Fruit fly (Drosophila melanogaster): ENCODE data around the gene eIF3g1.

Gene eIF3g1

dm6 chrX:2635075-2635643, 25.0 kb upstream of the eIF3g1 start (continued):
- TF ChIP-seq CG9609 (GFP tag; optimal IDR thresholded peaks at IDR 0.05): no peak
- no peak for TF ChIP-seq HLHmδ (GFP tag; optimal IDR thresholded peaks at IDR 0.05)
- TF ChIP-seq Drgx (GFP tag; IDR thresholded peaks at IDR 0.05): peak; percentile 41; the same call in 1 of the 2 replicates
- TF ChIP-seq zfh1 (GFP tag; IDR thresholded peaks at IDR 0.05): no peak
- no peak for TF ChIP-seq rib (GFP tag; IDR thresholded peaks at IDR 0.05)
- peak; percentile 11 for TF ChIP-seq Hsf (GFP tag; optimal IDR thresholded peaks at IDR 0.05)
- TF ChIP-seq CG4360 (GFP tag; IDR thresholded peaks at IDR 0.05): no peak; the same call in 1 of the 2 replicates
- no peak for TF ChIP-seq dpn (GFP tag; optimal IDR thresholded peaks at IDR 0.05)
- no peak for TF ChIP-seq Fer2 (tag; optimal IDR thresholded peaks at IDR 0.05)
- TF ChIP-seq lov (optimal IDR thresholded peaks at IDR 0.05): no peak
- no peak for TF ChIP-seq lov (GFP tag; IDR thresholded peaks at IDR 0.05)
- no peak for TF ChIP-seq CG7987 (GFP tag; optimal IDR thresholded peaks at IDR 0.05)
- TF ChIP-seq peb (GFP tag; IDR thresholded peaks at IDR 0.05): no peak
- TF ChIP-seq Nf-YB (GFP tag; optimal IDR thresholded peaks at IDR 0.05): no peak
- TF ChIP-seq Pdp1 (GFP tag; optimal IDR thresholded peaks at IDR 0.05): no peak
- no peak for TF ChIP-seq oc (tag; optimal IDR thresholded peaks at IDR 0.05)
- no peak for TF ChIP-seq CG9876 (GFP tag; optimal IDR thresholded peaks at IDR 0.05)
- peak; percentile 2 for TF ChIP-seq phol (tag; optimal IDR thresholded peaks at IDR 0.05)

- no peak for TF ChIP-seq CG34224 (GFP tag; IDR thresholded peaks at IDR 0.05; ENCODE audit: partially characterized antibody)
- TF ChIP-seq CG10267 (tag; optimal IDR thresholded peaks at IDR 0.05): peak; percentile 37
- TF ChIP-seq CG17186 (GFP tag; optimal IDR thresholded peaks at IDR 0.05): peak; percentile 26
- TF ChIP-seq pnt (GFP tag; optimal IDR thresholded peaks at IDR 0.05): no peak
- peak in 1 of 2 experiments; percentile 95 for TF ChIP-seq Pdp1 (GFP tag; optimal IDR thresholded peaks at IDR 0.05)
- no peak for TF ChIP-seq vvl (GFP tag; IDR thresholded peaks at IDR 0.05)
- peak; percentile 49 for TF ChIP-seq CG13287 (GFP tag; IDR thresholded peaks at IDR 0.05; ENCODE audit: partially characterized antibody)
- TF ChIP-seq CG4404 (GFP tag; IDR thresholded peaks at IDR 0.05): no peak
- no peak for TF ChIP-seq onecut (GFP tag; IDR thresholded peaks at IDR 0.05)
- peak; percentile 65 for TF ChIP-seq YL-1 (GFP tag; optimal IDR thresholded peaks at IDR 0.05)
- no peak for TF ChIP-seq insv (GFP tag; optimal IDR thresholded peaks at IDR 0.05)
- peak; percentile 6 for TF ChIP-seq CG17829 (tag; optimal IDR thresholded peaks at IDR 0.05)
- TF ChIP-seq MESR4 (GFP tag; optimal IDR thresholded peaks at IDR 0.05): peak; percentile 73
- TF ChIP-seq Eip74EF (GFP tag; optimal IDR thresholded peaks at IDR 0.05): peak in 1 of 2 experiments; percentile 90
- TF ChIP-seq sd (tag; optimal IDR thresholded peaks at IDR 0.05): peak; percentile 21
- no peak for TF ChIP-seq ase (GFP tag; IDR thresholded peaks at IDR 0.05)
- TF ChIP-seq CG14710 (tag; optimal IDR thresholded peaks at IDR 0.05): peak; percentile 44
- TF ChIP-seq pfk (GFP tag; optimal IDR thresholded peaks at IDR 0.05): peak; percentile 79
- TF ChIP-seq Trl (optimal IDR thresholded peaks at IDR 0.05): peak in 1 of 2 experiments; percentile 61
- no peak for TF ChIP-seq Trl (GFP tag; optimal IDR thresholded peaks at IDR 0.05)
- TF ChIP-seq Jarid2 (GFP tag; optimal IDR thresholded peaks at IDR 0.05): no peak
- peak; percentile 47 for TF ChIP-seq CG2116 (GFP tag; optimal IDR thresholded peaks at IDR 0.05)
- peak; percentile 77 for TF ChIP-seq sqz (GFP tag; optimal IDR thresholded peaks at IDR 0.05)
- peak; percentile 51 for TF ChIP-seq CG30020 (tag; optimal IDR thresholded peaks at IDR 0.05)
- TF ChIP-seq sens (GFP tag): peak; percentile 40
- TF ChIP-seq lmd (GFP tag; IDR thresholded peaks at IDR 0.05): no peak
- TF ChIP-seq CG6791 (GFP tag; IDR thresholded peaks at IDR 0.05; ENCODE audit: partially characterized antibody): peak; percentile 44
- TF ChIP-seq Ets97D (GFP tag; optimal IDR thresholded peaks at IDR 0.05): peak; percentile 2
- peak; percentile 36 for TF ChIP-seq Sry-δ (GFP tag; optimal IDR thresholded peaks at IDR 0.05)
- TF ChIP-seq bbx (GFP tag; IDR thresholded peaks at IDR 0.05; ENCODE audit: partially characterized antibody): peak; percentile 22; the same call in 1 of the 2 replicates
These were observed 24.0 kb upstream of the eIF3g1 start, which contains the start of gene sgg for dm6 chrX:2633847-2634776. Gene sgg, plus strand, starts transcription at chrX:2633952.
